Worm (Caenorhabditis elegans) whole organism, L3 larva: Measurements from ENCODE around the gene sams-4.

Experiments used
- fos-1 ChIP-seq: fragments of 150-350 bp; optimal IDR thresholded peaks from 2 replicates; lab custom pipeline; 2014; ENCODE audit warnings: missing biosample characterization, missing genetic modification characterization
- lin-39 ChIP-seq: fragments of 150-350 bp; optimal IDR thresholded peaks from 2 replicates; lab custom pipeline; 2018; ENCODE audit warnings: missing biosample characterization, missing genetic modification reagents, missing genetic modification characterization
- pha-4 ChIP-seq: fragments of 150-350 bp; optimal IDR thresholded peaks from 2 replicates; lab custom pipeline; 2014; ENCODE audit warnings: missing biosample characterization, missing genetic modification reagents, missing genetic modification characterization
- sea-2 ChIP-seq: fragments of 150-350 bp; sonication (generic microtip); optimal IDR thresholded peaks from 4 replicates; lab custom pipeline; 2014; ENCODE audit warnings: missing biosample characterization, missing genetic modification reagents, missing genetic modification characterization
- skn-1 ChIP-seq: fragments of 150-350 bp; optimal IDR thresholded peaks from 2 replicates; lab custom pipeline; 2014; ENCODE audit warnings: missing biosample characterization, missing genetic modification characterization
- unc-39 ChIP-seq: sonication (generic microtip); optimal IDR thresholded peaks from 4 replicates; lab custom pipeline; 2017; ENCODE audit warnings: missing biosample characterization, missing genetic modification characterization
- zag-1 ChIP-seq: fragments of 150-350 bp; optimal IDR thresholded peaks from 2 replicates; lab custom pipeline; 2014; ENCODE audit warnings: missing biosample characterization, missing genetic modification characterization

DNA sequence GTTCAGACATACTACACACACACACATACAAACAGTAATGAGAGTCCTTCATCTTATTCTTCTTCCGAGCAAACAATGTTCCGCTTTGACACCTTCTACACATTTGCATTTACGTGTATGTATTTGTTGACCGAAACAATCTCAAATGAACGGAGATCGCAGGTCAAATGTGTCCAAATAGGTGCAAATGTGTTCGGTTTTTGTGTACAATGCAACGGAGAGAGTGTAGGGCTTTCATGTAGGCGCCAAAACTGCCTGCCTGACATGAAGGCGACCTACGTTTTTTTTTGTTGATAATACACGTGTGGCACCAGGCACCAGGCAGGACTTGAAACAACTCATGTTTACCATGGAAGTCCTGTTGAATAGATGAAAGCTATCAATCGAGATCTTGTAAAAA, 10.8 kb upstream of the sams-4 start:
- TF ChIP-seq lin-39 = no peak
- TF ChIP-seq pha-4 (tag; lab: Kevin White, UChicago) = no peak
- TF ChIP-seq sea-2 (GFP tag; lab: Kevin White, UChicago) = no peak
- no peak for TF ChIP-seq zag-1 (tag; lab: Kevin White, UChicago)
- no peak for TF ChIP-seq fos-1 (tag; lab: Kevin White, UChicago)
- TF ChIP-seq skn-1 (tag; lab: Kevin White, UChicago) = no peak
- TF ChIP-seq unc-39 (tag; lab: Kevin White, UChicago) = no peak
